Fruit fly (Drosophila melanogaster): ENCODE results near the gene CG6565.
A peak's percentile ranks its signal among the peaks of the same experiment; 100 is the strongest.

Gene CG6565

dm6 chr2L:13367378-13367777 lies 6.4 kb upstream of the CG6565 start, which contains the start of gene Tap42 (continued):
- peak; percentile 45 for TF ChIP-seq pzg (GFP tag; optimal IDR thresholded peaks at IDR 0.05)
- TF ChIP-seq CG17186 (GFP tag; optimal IDR thresholded peaks at IDR 0.05), result no peak
- no peak for TF ChIP-seq Jarid2 (GFP tag; optimal IDR thresholded peaks at IDR 0.05)
- TF ChIP-seq CG30403 (GFP tag; optimal IDR thresholded peaks at IDR 0.05), result peak; percentile 36
- TF ChIP-seq Hsf (GFP tag; optimal IDR thresholded peaks at IDR 0.05), result peak; percentile 32
- no peak for TF ChIP-seq fu2 (GFP tag; optimal IDR thresholded peaks at IDR 0.05)
- no peak for TF ChIP-seq CG5180 (GFP tag; optimal IDR thresholded peaks at IDR 0.05)
- TF ChIP-seq abd-A (tag; optimal IDR thresholded peaks at IDR 0.05), result no peak
- TF ChIP-seq lab (GFP tag; optimal IDR thresholded peaks at IDR 0.05), result no peak
- no peak for TF ChIP-seq CG3847 (GFP tag; IDR thresholded peaks at IDR 0.05)
- peak; percentile 26 for TF ChIP-seq Dek (tag; optimal IDR thresholded peaks at IDR 0.05)
- TF ChIP-seq CG13624 (GFP tag; optimal IDR thresholded peaks at IDR 0.05), result no peak
- TF ChIP-seq bcd (GFP tag; optimal IDR thresholded peaks at IDR 0.05), result no peak
- TF ChIP-seq Ets97D (GFP tag; optimal IDR thresholded peaks at IDR 0.05), result no peak
- no peak for TF ChIP-seq CG12071 (GFP tag; optimal IDR thresholded peaks at IDR 0.05)
- TF ChIP-seq tap (tag; optimal IDR thresholded peaks at IDR 0.05), result no peak
- TF ChIP-seq Tbp (GFP tag; optimal IDR thresholded peaks at IDR 0.05), result no peak
- no peak for TF ChIP-seq CG4707 (GFP tag; optimal IDR thresholded peaks at IDR 0.05)
- TF ChIP-seq CG11723 (GFP tag; optimal IDR thresholded peaks at IDR 0.05), result no peak
- peak; percentile 20 for TF ChIP-seq az2 (GFP tag; optimal IDR thresholded peaks at IDR 0.05)
- peak; percentile 13 for TF ChIP-seq Bteb2 (GFP tag; optimal IDR thresholded peaks at IDR 0.05)
- peak; percentile 0 for TF ChIP-seq CG10147 (GFP tag; optimal IDR thresholded peaks at IDR 0.05)
- TF ChIP-seq wek (GFP tag; optimal IDR thresholded peaks at IDR 0.05), result no peak
- TF ChIP-seq CG18262 (tag; optimal IDR thresholded peaks at IDR 0.05), result peak; percentile 9
- TF ChIP-seq CG6175 (GFP tag; IDR thresholded peaks at IDR 0.05), result no peak
- TF ChIP-seq CG13894 (tag; optimal IDR thresholded peaks at IDR 0.05), result peak; percentile 31
- peak; percentile 42 for TF ChIP-seq CG12391 (tag; optimal IDR thresholded peaks at IDR 0.05)
- peak; percentile 22 for TF ChIP-seq CG12155 (GFP tag; optimal IDR thresholded peaks at IDR 0.05)
- TF ChIP-seq CG30020 (tag; optimal IDR thresholded peaks at IDR 0.05), result peak; percentile 16
- no peak for TF ChIP-seq seq (GFP tag; IDR thresholded peaks at IDR 0.05)
- TF ChIP-seq CG9437 (GFP tag; optimal IDR thresholded peaks at IDR 0.05), result no peak
- TF ChIP-seq CG17802 (tag; optimal IDR thresholded peaks at IDR 0.05), result no peak
- TF ChIP-seq CG34224 (GFP tag; IDR thresholded peaks at IDR 0.05; ENCODE audit: partially characterized antibody), result no peak
- peak; percentile 79 for TF ChIP-seq Sry-β (GFP tag; optimal IDR thresholded peaks at IDR 0.05)
- peak; percentile 35 for TF ChIP-seq CG34376 (GFP tag; optimal IDR thresholded peaks at IDR 0.05)
- no peak for TF ChIP-seq jumu (GFP tag; optimal IDR thresholded peaks at IDR 0.05)
- no peak for TF ChIP-seq B-H1 (GFP tag; IDR thresholded peaks at IDR 0.05)
- TF ChIP-seq BEAF-32 (GFP tag; optimal IDR thresholded peaks at IDR 0.05), result peak; percentile 10
- 0 out of 2 replicates have a peak, but pooled peaks have one; percentile 12 for TF ChIP-seq Xrp1 (GFP tag; IDR thresholded peaks at IDR 0.05)
- peak; percentile 89 for TF ChIP-seq CG7928 (GFP tag; optimal IDR thresholded peaks at IDR 0.05)
- no peak for TF ChIP-seq Nf-YB (GFP tag; optimal IDR thresholded peaks at IDR 0.05)
- peak; percentile 76 for TF ChIP-seq MBD-R2 (GFP tag; IDR thresholded peaks at IDR 0.05)
- TF ChIP-seq Hr3 (GFP tag; optimal IDR thresholded peaks at IDR 0.05), result no peak
- peak; percentile 13 for TF ChIP-seq CG12744 (GFP tag; optimal IDR thresholded peaks at IDR 0.05)
- TF ChIP-seq Ssrp (tag; optimal IDR thresholded peaks at IDR 0.05), result no peak
- no peak for TF ChIP-seq Stat92E (GFP tag; optimal IDR thresholded peaks at IDR 0.05)
- TF ChIP-seq HLHmδ (GFP tag; optimal IDR thresholded peaks at IDR 0.05), result no peak
- TF ChIP-seq Dp (GFP tag; optimal IDR thresholded peaks at IDR 0.05), result no peak
- no peak for TF ChIP-seq gce (GFP tag; IDR thresholded peaks at IDR 0.05)
- TF ChIP-seq pnt (GFP tag; optimal IDR thresholded peaks at IDR 0.05), result no peak
- TF ChIP-seq Gsc (GFP tag; IDR thresholded peaks at IDR 0.05), result no peak
